Fruit fly (Drosophila melanogaster) whole organism, embryonic: ENCODE measurements around the gene Ask1.

Source experiments
- B-H2 ChIP-seq: fragments of 200-800 bp; sonication (Bioruptor generic); optimal IDR thresholded peaks from 2 replicates; lab custom pipeline; 2018; ENCODE audit warnings: missing biosample characterization, mild to moderate bottlenecking, missing genetic modification characterization
- CG10209 ChIP-seq: fragments of 200-800 bp; sonication (Bioruptor generic); optimal IDR thresholded peaks from 3 replicates; lab custom pipeline; 2017; ENCODE audit warnings: missing biosample characterization, mild to moderate bottlenecking, missing genetic modification characterization, missing genetic modification reagents
- CG1024 ChIP-seq: fragments of 200-800 bp; sonication (Bioruptor generic); IDR thresholded peaks from 2 replicates; pipeline ENCODE4 v1.3.6; 2022; ENCODE audit warnings: missing biosample characterization, missing genetic modification characterization
- CG10431 ChIP-seq: fragments of 200-800 bp; sonication (Bioruptor generic); optimal IDR thresholded peaks from 3 replicates; lab custom pipeline; 2018; ENCODE audit warnings: missing biosample characterization, mild to moderate bottlenecking, missing genetic modification characterization
- CG11093 ChIP-seq: fragments of 200-800 bp; sonication (Bioruptor generic); IDR thresholded peaks from 3 replicates; pipeline ENCODE4 v1.3.6; 2022; ENCODE audit warnings: missing biosample characterization, missing genetic modification characterization
- CG11247 ChIP-seq: fragments of 200-800 bp; sonication (Bioruptor generic); IDR thresholded peaks from 2 replicates; pipeline ENCODE4 v1.3.6; 2022; ENCODE audit warnings: missing biosample characterization, missing genetic modification characterization
- CG11723 ChIP-seq: fragments of 200-800 bp; sonication (Bioruptor generic); optimal IDR thresholded peaks from 2 replicates; lab custom pipeline; 2017; ENCODE audit warnings: missing biosample characterization, mild to moderate bottlenecking, missing genetic modification characterization
- CG12104 ChIP-seq: fragments of 200-800 bp; sonication (Bioruptor generic); optimal IDR thresholded peaks from 3 replicates; lab custom pipeline; 2016; ENCODE audit warnings: missing biosample characterization, missing genetic modification characterization
- CG12219 ChIP-seq: fragments of 200-800 bp; sonication (Bioruptor generic); optimal IDR thresholded peaks from 3 replicates; lab custom pipeline; 2018; ENCODE audit warnings: missing biosample characterization, mild to moderate bottlenecking, missing genetic modification characterization
- CG1233 ChIP-seq: fragments of 200-800 bp; sonication (Bioruptor generic); optimal IDR thresholded peaks from 4 replicates; lab custom pipeline; 2018; ENCODE audit warnings: missing biosample characterization, mild to moderate bottlenecking, missing genetic modification characterization
- CG14014 ChIP-seq: fragments of 200-800 bp; sonication (Bioruptor generic); IDR thresholded peaks from 2 replicates; pipeline ENCODE4 v1.3.6; 2022; ENCODE audit warnings: missing biosample characterization, missing genetic modification characterization
- CG1602 ChIP-seq: fragments of 200-800 bp; sonication (Bioruptor generic); optimal IDR thresholded peaks from 3 replicates; lab custom pipeline; 2016; ENCODE audit warnings: missing biosample characterization, missing genetic modification characterization
- CG1832 ChIP-seq: fragments of 200-800 bp; sonication (Bioruptor generic); optimal IDR thresholded peaks from 2 replicates; lab custom pipeline; 2017; ENCODE audit warnings: missing biosample characterization, mild to moderate bottlenecking, missing genetic modification characterization, inconsistent platforms
- CG2120 ChIP-seq: fragments of 200-800 bp; sonication (Bioruptor generic); optimal IDR thresholded peaks from 3 replicates; lab custom pipeline; 2016; ENCODE audit warnings: missing biosample characterization, missing genetic modification characterization
- CG2875 ChIP-seq: fragments of 200-800 bp; sonication (Bioruptor generic); optimal IDR thresholded peaks from 2 replicates; lab custom pipeline; 2017; ENCODE audit warnings: missing biosample characterization, mild to moderate bottlenecking, missing genetic modification characterization, missing genetic modification reagents
- CG3163 ChIP-seq: fragments of 200-800 bp; sonication (Bioruptor generic); optimal IDR thresholded peaks from 3 replicates; lab custom pipeline; 2016; ENCODE audit warnings: missing biosample characterization, missing genetic modification characterization
- CG34224 ChIP-seq: fragments of 200-800 bp; sonication (Bioruptor generic); IDR thresholded peaks from 3 replicates; pipeline ENCODE4 v1.3.6; 2022; ENCODE audit warnings: missing biosample characterization, missing genetic modification characterization; ENCODE audit not compliant: partially characterized antibody
- CG3726 ChIP-seq: fragments of 200-800 bp; sonication (Bioruptor generic); IDR thresholded peaks from 3 replicates; pipeline ENCODE4, ENCODE4 v1.3.6; 2022; ENCODE audit warnings: missing biosample characterization, missing genetic modification characterization
- CG3838 ChIP-seq: fragments of 200-800 bp; sonication (Bioruptor generic); optimal IDR thresholded peaks from 3 replicates; lab custom pipeline; 2016; ENCODE audit warnings: missing biosample characterization, missing genetic modification characterization
- CG6654 ChIP-seq: fragments of 200-800 bp; sonication (Bioruptor generic); optimal IDR thresholded peaks from 2 replicates; lab custom pipeline; 2017; ENCODE audit warnings: missing biosample characterization, mild to moderate bottlenecking, missing genetic modification characterization
- CG7556 ChIP-seq: fragments of 200-800 bp; sonication (Bioruptor generic); optimal IDR thresholded peaks from 2 replicates; lab custom pipeline; 2017; ENCODE audit warnings: missing biosample characterization, mild to moderate bottlenecking, missing genetic modification characterization
- CG8089 ChIP-seq: fragments of 200-800 bp; sonication (Bioruptor generic); optimal IDR thresholded peaks from 3 replicates; lab custom pipeline; 2016; ENCODE audit warnings: missing biosample characterization, missing genetic modification characterization
- CG8478 ChIP-seq: fragments of >200 bp; optimal IDR thresholded peaks from 2 replicates; lab custom pipeline; 2018
- CG9437 ChIP-seq: fragments of 200-800 bp; sonication (Bioruptor generic); optimal IDR thresholded peaks from 2 replicates; lab custom pipeline; 2018; ENCODE audit warnings: missing biosample characterization, mild to moderate bottlenecking, missing genetic modification characterization
- Deaf1 ChIP-seq: fragments of 200-800 bp; optimal IDR thresholded peaks from 3 replicates; lab custom pipeline; 2019; ENCODE audit warnings: missing biosample characterization, mild to moderate bottlenecking, missing genetic modification characterization, moderate library complexity
- ERR ChIP-seq: fragments of 200-800 bp; sonication (Bioruptor generic); optimal IDR thresholded peaks from 2 replicates; lab custom pipeline; 2016; ENCODE audit warnings: missing biosample characterization, missing genetic modification characterization
- Fer1 ChIP-seq: fragments of 200-800 bp; sonication (Bioruptor generic); optimal IDR thresholded peaks from 2 replicates; lab custom pipeline; 2017; ENCODE audit warnings: missing biosample characterization, mild to moderate bottlenecking, missing genetic modification characterization
- HHEX ChIP-seq: fragments of 200-800 bp; sonication (Bioruptor generic); optimal IDR thresholded peaks from 3 replicates; lab custom pipeline; 2017; ENCODE audit warnings: missing biosample characterization, mild to moderate bottlenecking, missing genetic modification characterization, missing genetic modification reagents
- HmgZ ChIP-seq: fragments of 200-800 bp; sonication (Bioruptor generic); optimal IDR thresholded peaks from 2 replicates; lab custom pipeline; 2018; ENCODE audit warnings: missing biosample characterization, mild to moderate bottlenecking, missing genetic modification characterization
- Hmr ChIP-seq: fragments of 200-800 bp; sonication (Bioruptor generic); optimal IDR thresholded peaks from 3 replicates; lab custom pipeline; 2017; ENCODE audit warnings: mild to moderate bottlenecking, missing biosample characterization, missing genetic modification reagents, missing genetic modification characterization
- Kr ChIP-seq: fragments of 200-800 bp; sonication (Bioruptor generic); optimal IDR thresholded peaks from 2 replicates; lab custom pipeline; 2017; ENCODE audit warnings: missing biosample characterization, mild to moderate bottlenecking, missing genetic modification characterization
- Max ChIP-seq: fragments of 200-800 bp; sonication (Bioruptor generic); optimal IDR thresholded peaks from 2 replicates; lab custom pipeline; 2016; ENCODE audit warnings: missing biosample characterization, mild to moderate bottlenecking, missing genetic modification characterization
- Mes4 ChIP-seq: fragments of 200-800 bp; sonication (Bioruptor generic); optimal IDR thresholded peaks from 2 replicates; lab custom pipeline; 2016; ENCODE audit warnings: missing biosample characterization, missing genetic modification characterization
- NC2β ChIP-seq: fragments of 200-800 bp; sonication (Bioruptor generic); optimal IDR thresholded peaks from 2 replicates; lab custom pipeline; 2016; ENCODE audit warnings: missing biosample characterization, missing genetic modification characterization
- NfI ChIP-seq: fragments of 200-800 bp; sonication (Bioruptor generic); optimal IDR thresholded peaks from 3 replicates; lab custom pipeline; 2018; ENCODE audit warnings: missing biosample characterization, mild to moderate bottlenecking, missing genetic modification characterization, moderate library complexity
- ab ChIP-seq: fragments of 200-800 bp; sonication (Bioruptor generic); optimal IDR thresholded peaks from 2 replicates; lab custom pipeline; 2016; ENCODE audit warnings: missing biosample characterization, missing genetic modification characterization
- abd-A ChIP-seq: fragments of 200-800 bp; sonication (Bioruptor generic); optimal IDR thresholded peaks from 3 replicates; lab custom pipeline; 2019; ENCODE audit warnings: missing biosample characterization, mild to moderate bottlenecking, missing genetic modification characterization, moderate library complexity
- cwo ChIP-seq: fragments of 200-800 bp; sonication (Bioruptor generic); optimal IDR thresholded peaks from 3 replicates; lab custom pipeline; 2017; ENCODE audit warnings: missing biosample characterization, missing genetic modification characterization, mild to moderate bottlenecking, moderate library complexity, missing genetic modification reagents
- dan ChIP-seq: fragments of 200-800 bp; sonication (Bioruptor generic); IDR thresholded peaks from 2 replicates; pipeline ENCODE4 v1.3.6; 2022; ENCODE audit warnings: missing biosample characterization, missing genetic modification characterization
- dati ChIP-seq: fragments of 200-800 bp; sonication (Bioruptor generic); IDR thresholded peaks from 2 replicates; pipeline ENCODE4 v1.3.6; 2022; ENCODE audit warnings: missing biosample characterization, missing genetic modification characterization
- dmrt11E ChIP-seq: fragments of 200-800 bp; sonication (Bioruptor generic); optimal IDR thresholded peaks from 3 replicates; lab custom pipeline; 2018; ENCODE audit warnings: missing biosample characterization, mild to moderate bottlenecking, missing genetic modification characterization, moderate library complexity
- eyg ChIP-seq: fragments of 200-800 bp; sonication (Bioruptor generic); optimal IDR thresholded peaks from 3 replicates; lab custom pipeline; 2016; ENCODE audit warnings: missing biosample characterization, missing genetic modification characterization
- gce ChIP-seq: fragments of 200-800 bp; sonication (Bioruptor generic); IDR thresholded peaks from 3 replicates; pipeline ENCODE4 v1.3.6; 2022; ENCODE audit warnings: missing biosample characterization, missing genetic modification characterization
- gt ChIP-seq: fragments of 200-800 bp; sonication (Bioruptor generic); IDR thresholded peaks from 2 replicates; pipeline ENCODE4 v1.3.6; 2022; ENCODE audit warnings: missing biosample characterization, missing genetic modification characterization
- her ChIP-seq: fragments of 200-800 bp; sonication (Bioruptor generic); optimal IDR thresholded peaks from 2 replicates; lab custom pipeline; 2016; ENCODE audit warnings: missing biosample characterization, missing genetic modification characterization
- jing ChIP-seq: fragments of 200-800 bp; sonication (Bioruptor generic); optimal IDR thresholded peaks from 2 replicates; lab custom pipeline; 2018; ENCODE audit warnings: missing biosample characterization, mild to moderate bottlenecking, missing genetic modification characterization
- jumu ChIP-seq: fragments of 200-800 bp; sonication (Bioruptor generic); optimal IDR thresholded peaks from 3 replicates; lab custom pipeline; 2016; ENCODE audit warnings: missing biosample characterization, missing genetic modification characterization
- klu ChIP-seq: fragments of 200-800 bp; sonication (Bioruptor generic); IDR thresholded peaks from 2 replicates; pipeline ENCODE4 v1.3.6; 2022; ENCODE audit warnings: missing biosample characterization, missing genetic modification characterization
- phol ChIP-seq: fragments of 200-800 bp; sonication (Bioruptor generic); optimal IDR thresholded peaks from 3 replicates; lab custom pipeline; 2018; ENCODE audit warnings: missing biosample characterization, mild to moderate bottlenecking, missing genetic modification characterization, moderate library complexity
- sd ChIP-seq: fragments of 200-800 bp; sonication (Bioruptor generic); optimal IDR thresholded peaks from 3 replicates; lab custom pipeline; 2018; ENCODE audit warnings: missing biosample characterization, mild to moderate bottlenecking, missing genetic modification characterization, moderate library complexity
- sqz ChIP-seq: fragments of 200-800 bp; sonication (Bioruptor generic); optimal IDR thresholded peaks from 3 replicates; lab custom pipeline; 2018; ENCODE audit warnings: missing biosample characterization, mild to moderate bottlenecking, missing genetic modification characterization

Ask1 gene

DNA sequence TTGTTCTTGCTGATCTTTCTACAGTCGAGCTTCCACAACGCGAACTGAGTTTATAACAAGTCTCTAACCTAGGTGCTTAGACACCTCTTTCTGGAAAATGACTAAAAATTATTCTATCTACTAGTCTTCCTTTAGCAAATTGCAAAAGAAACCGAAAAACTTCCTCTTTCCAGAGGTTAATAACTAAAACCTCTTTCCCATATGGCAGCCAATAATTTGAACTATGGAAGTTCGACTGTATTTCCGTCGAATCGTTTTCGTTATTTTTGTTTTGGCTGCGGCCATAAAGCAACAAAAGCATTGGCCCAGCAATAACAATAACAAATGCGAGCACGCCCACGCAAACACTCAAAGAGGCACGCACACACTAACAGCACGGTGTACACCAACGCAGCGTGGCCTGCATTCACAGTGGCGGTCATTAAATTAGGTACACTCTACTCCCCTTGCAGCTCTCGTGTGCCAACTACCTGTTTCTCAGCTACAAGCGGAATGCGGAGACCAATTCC lies 966 bp downstream of the Ask1 start (continued):
- TF ChIP-seq CG2875 (GFP tag; lab: Kevin White, UChicago) = peak; percentile 7
- peak; percentile 83 for TF ChIP-seq Fer1 (GFP tag; lab: Kevin White, UChicago)
- TF ChIP-seq klu (GFP tag; lab: Robert Waterston, UW) = peak; percentile 22; the same call in 1 of the 2 replicates
- peak; percentile 59 for TF ChIP-seq CG2120
- peak; percentile 39 for TF ChIP-seq sd (tag; lab: Kevin White, UChicago)
- TF ChIP-seq CG1602 (GFP tag; lab: Kevin White, UChicago) = peak; percentile 13
- TF ChIP-seq CG8478 (lab: Kevin White, UChicago) = no peak
- 0 out of 2 replicates have a peak, but pooled peaks have one; percentile 50 for TF ChIP-seq CG11247 (GFP tag; lab: Robert Waterston, UW)
- TF ChIP-seq CG3163 = peak; percentile 31
- peak; percentile 65 for TF ChIP-seq CG11723 (GFP tag; lab: Kevin White, UChicago)
- peak; percentile 49 for TF ChIP-seq CG7556 (GFP tag; lab: Kevin White, UChicago)
- peak; percentile 8 for TF ChIP-seq her (GFP tag; lab: Kevin White, UChicago)
- TF ChIP-seq CG3838 = no peak
- TF ChIP-seq CG6654 (GFP tag; lab: Kevin White, UChicago) = peak; percentile 13
- peak; percentile 61 for TF ChIP-seq Hmr (GFP tag; lab: Kevin White, UChicago)
- TF ChIP-seq Mes4 (GFP tag; lab: Kevin White, UChicago) = no peak
- no peak for TF ChIP-seq CG10209
- no peak for TF ChIP-seq gt
- TF ChIP-seq CG12104 (GFP tag; lab: Kevin White, UChicago) = peak; percentile 36
- peak; percentile 64 for TF ChIP-seq CG9437 (GFP tag; lab: Kevin White, UChicago)
- TF ChIP-seq ab = no peak
- TF ChIP-seq gce (GFP tag; lab: Robert Waterston, UW) = peak; percentile 46; the same call in 1 of the 3 replicates
- TF ChIP-seq CG1233 (GFP tag; lab: Kevin White, UChicago) = peak; percentile 48
- no peak for TF ChIP-seq Kr (GFP tag; lab: Kevin White, UChicago)
- 0 out of 2 replicates have a peak, but pooled peaks have one; percentile 3 for TF ChIP-seq dati (GFP tag; lab: Robert Waterston, UW)
- TF ChIP-seq CG1024 (GFP tag; lab: Robert Waterston, UW) = no peak
- no peak for TF ChIP-seq CG8089 (GFP tag; lab: Kevin White, UChicago)
- no peak for TF ChIP-seq Max (GFP tag; lab: Kevin White, UChicago)
- peak; percentile 44 for TF ChIP-seq ERR (GFP tag; lab: Kevin White, UChicago)
- peak; percentile 43 for TF ChIP-seq B-H2 (GFP tag; lab: Kevin White, UChicago)
- no peak for TF ChIP-seq eyg (GFP tag; lab: Kevin White, UChicago)
- 0 out of 3 replicates have a peak, but pooled peaks have one; percentile 16 for TF ChIP-seq CG34224 (GFP tag; lab: Robert Waterston, UW)
- peak; percentile 24; the same call in 1 of the 2 replicates for TF ChIP-seq CG14014 (GFP tag; lab: Robert Waterston, UW)
- no peak for TF ChIP-seq abd-A
- TF ChIP-seq CG11093 (GFP tag; lab: Robert Waterston, UW) = 0 out of 3 replicates have a peak, but pooled peaks have one; percentile 29
- no peak for TF ChIP-seq CG3726 (GFP tag; lab: Robert Waterston, UW)
- peak; percentile 56 for TF ChIP-seq cwo
- TF ChIP-seq jing = no peak
- TF ChIP-seq dmrt11E (tag; lab: Kevin White, UChicago) = no peak
- TF ChIP-seq NfI (GFP tag; lab: Kevin White, UChicago) = peak; percentile 72
- no peak for TF ChIP-seq dan (GFP tag; lab: Robert Waterston, UW)
- TF ChIP-seq CG12219 (GFP tag; lab: Kevin White, UChicago) = peak; percentile 24
- peak; percentile 54 for TF ChIP-seq HmgZ (tag; lab: Kevin White, UChicago)
- TF ChIP-seq Deaf1 (tag; lab: Kevin White, UChicago) = peak; percentile 47
- TF ChIP-seq HHEX (GFP tag; lab: Kevin White, UChicago) = peak; percentile 46
- peak; percentile 56 for TF ChIP-seq phol (tag; lab: Kevin White, UChicago)
- no peak for TF ChIP-seq NC2β (GFP tag; lab: Kevin White, UChicago)
- peak; percentile 25 for TF ChIP-seq jumu (GFP tag; lab: Kevin White, UChicago)
- peak; percentile 60 for TF ChIP-seq CG10431 (GFP tag; lab: Kevin White, UChicago)
- TF ChIP-seq sqz (GFP tag; lab: Kevin White, UChicago) = peak; percentile 59
- no peak for TF ChIP-seq CG1832
